Worm (Caenorhabditis elegans) whole organism, L4/young adult: ENCODE measurements around the gene cnt-1.

Experiments
- W03F9.2 ChIP-seq: fragments of 150-350 bp; optimal IDR thresholded peaks from 2 replicates; lab custom pipeline; 2014; ENCODE audit warnings: missing biosample characterization, missing genetic modification characterization
- dao-5 ChIP-seq: sonication (generic microtip); optimal IDR thresholded peaks from 2 replicates; lab custom pipeline; 2016; ENCODE audit warnings: missing genotype, missing genetic modification characterization, moderate library complexity, missing compliant biosample characterization
- him-1 ChIP-seq: sonication (generic microtip); optimal IDR thresholded peaks from 2 replicates; lab custom pipeline; 2016; ENCODE audit warnings: missing genotype, missing genetic modification reagents, missing genetic modification characterization, missing compliant biosample characterization

DNA sequence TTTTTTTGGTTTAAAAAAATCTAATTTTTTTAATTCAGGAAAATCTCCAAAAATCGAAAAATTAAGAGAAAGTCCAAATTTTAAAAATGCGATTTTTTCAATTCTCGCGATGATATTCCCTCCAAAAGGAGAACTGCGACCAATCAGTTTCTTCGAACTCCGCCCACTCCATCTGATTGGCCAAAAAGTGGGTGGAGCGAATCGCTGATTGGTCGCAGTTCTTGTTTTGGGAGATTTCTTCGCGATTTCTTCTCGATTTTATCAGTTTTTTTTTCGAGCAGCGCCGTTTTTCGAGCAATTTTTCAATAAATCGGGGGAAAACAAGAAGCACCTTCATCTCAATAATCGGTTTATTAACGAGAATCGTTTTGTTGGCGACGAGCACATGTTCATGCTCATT, 41.7 kb upstream of the cnt-1 start:
- no peak for TF ChIP-seq W03F9.2 (tag; lab: Kevin White, UChicago)
- no peak for TF ChIP-seq him-1 (tag; lab: Kevin White, UChicago)
- no peak for TF ChIP-seq dao-5
